Fruit fly (Drosophila melanogaster) whole organism, embryonic: ENCODE results near the gene CG8870.

Experiments used
- CG11085 ChIP-seq: fragments of 200-800 bp; sonication (Bioruptor generic); IDR thresholded peaks from 2 replicates; pipeline ENCODE4 v1.3.6; 2022; ENCODE audit warnings: missing biosample characterization, missing genetic modification characterization
- CG11504 ChIP-seq: fragments of 200-800 bp; sonication (Bioruptor generic); optimal IDR thresholded peaks from 3 replicates; lab custom pipeline; 2019; ENCODE audit warnings: missing biosample characterization, mild to moderate bottlenecking, missing genetic modification characterization, moderate library complexity
- CG12391 ChIP-seq: fragments of 200-800 bp; sonication (Bioruptor generic); optimal IDR thresholded peaks from 3 replicates; lab custom pipeline; 2018; ENCODE audit warnings: missing biosample characterization, mild to moderate bottlenecking, missing genetic modification characterization, moderate library complexity
- CG14667 ChIP-seq: fragments of 200-800 bp; sonication (Bioruptor generic); IDR thresholded peaks from 2 replicates; pipeline ENCODE4 v1.3.6; 2022; ENCODE audit warnings: missing biosample characterization, missing genetic modification characterization
- CG17612 ChIP-seq: fragments of 200-800 bp; sonication (Bioruptor generic); IDR thresholded peaks from 2 replicates; pipeline ENCODE4 v1.3.6; 2022; ENCODE audit warnings: missing biosample characterization, missing genetic modification characterization
- CG18262 ChIP-seq: fragments of 200-800 bp; optimal IDR thresholded peaks from 3 replicates; lab custom pipeline; 2019; ENCODE audit warnings: missing biosample characterization, mild to moderate bottlenecking, missing genetic modification characterization, moderate library complexity
- CG2875 ChIP-seq: fragments of 200-800 bp; sonication (Bioruptor generic); optimal IDR thresholded peaks from 2 replicates; lab custom pipeline; 2017; ENCODE audit warnings: missing biosample characterization, mild to moderate bottlenecking, missing genetic modification characterization, missing genetic modification reagents
- CG30431 ChIP-seq: fragments of 200-800 bp; sonication (Bioruptor generic); optimal IDR thresholded peaks from 2 replicates; lab custom pipeline; 2017; ENCODE audit warnings: missing biosample characterization, missing genetic modification characterization
- CG3281 ChIP-seq: fragments of 200-800 bp; sonication (Bioruptor generic); optimal IDR thresholded peaks from 3 replicates; lab custom pipeline; 2017; ENCODE audit warnings: missing biosample characterization, mild to moderate bottlenecking, missing genetic modification characterization
- CG34422 ChIP-seq: fragments of 200-800 bp; sonication (Bioruptor generic); IDR thresholded peaks from 3 replicates; pipeline ENCODE4 v1.3.6; 2022; ENCODE audit warnings: missing biosample characterization, missing genetic modification characterization
- CG4282 ChIP-seq: fragments of 200-800 bp; sonication (Bioruptor generic); optimal IDR thresholded peaks from 2 replicates; lab custom pipeline; 2016; ENCODE audit warnings: missing biosample characterization, missing genetic modification characterization
- CG4328 ChIP-seq: fragments of 200-800 bp; sonication (Bioruptor generic); optimal IDR thresholded peaks from 3 replicates; lab custom pipeline; 2017; ENCODE audit warnings: missing biosample characterization, missing genetic modification reagents, missing genetic modification characterization
- CG6272 ChIP-seq: fragments of 200-800 bp; sonication (Bioruptor generic); IDR thresholded peaks from 2 replicates; pipeline ENCODE4 v1.3.6; 2022; ENCODE audit warnings: missing biosample characterization, missing genetic modification characterization
- CG6765 ChIP-seq: fragments of 200-800 bp; sonication (Bioruptor generic); optimal IDR thresholded peaks from 3 replicates; lab custom pipeline; 2017; ENCODE audit warnings: missing biosample characterization, mild to moderate bottlenecking, missing genetic modification characterization
- CG7357 ChIP-seq: fragments of 200-800 bp; sonication (Bioruptor generic); IDR thresholded peaks from 3 replicates; pipeline ENCODE4 v1.3.6; 2022; ENCODE audit warnings: missing biosample characterization, missing genetic modification characterization
- CG7963 ChIP-seq: fragments of 200-800 bp; sonication (Bioruptor generic); IDR thresholded peaks from 3 replicates; pipeline ENCODE4 v1.3.6; 2022; ENCODE audit warnings: missing biosample characterization, missing genetic modification characterization; ENCODE audit not compliant: partially characterized antibody
- CG8359 ChIP-seq: fragments of 200-800 bp; sonication (Bioruptor generic); optimal IDR thresholded peaks from 2 replicates; lab custom pipeline; 2017; ENCODE audit warnings: missing biosample characterization, mild to moderate bottlenecking, missing genetic modification characterization, borderline replicate concordance
- Doc2 ChIP-seq: fragments of 200-800 bp; sonication (Bioruptor generic); IDR thresholded peaks from 2 replicates; pipeline ENCODE4 v1.3.6; 2022; ENCODE audit warnings: missing biosample characterization, missing genetic modification characterization
- ERR ChIP-seq: fragments of 200-800 bp; sonication (Bioruptor generic); optimal IDR thresholded peaks from 2 replicates; lab custom pipeline; 2016; ENCODE audit warnings: missing biosample characterization, missing genetic modification characterization
- Fer2 ChIP-seq: fragments of 200-800 bp; sonication (Bioruptor generic); optimal IDR thresholded peaks from 2 replicates; lab custom pipeline; 2018; ENCODE audit warnings: missing biosample characterization, mild to moderate bottlenecking, missing genetic modification characterization, moderate library complexity
- Lhr ChIP-seq: fragments of 200-800 bp; sonication (Bioruptor generic); optimal IDR thresholded peaks from 3 replicates; lab custom pipeline; 2017; ENCODE audit warnings: mild to moderate bottlenecking, missing biosample characterization, missing genetic modification reagents, missing genetic modification characterization
- MESR4 ChIP-seq: fragments of 200-800 bp; sonication (Bioruptor generic); optimal IDR thresholded peaks from 2 replicates; lab custom pipeline; 2018; ENCODE audit warnings: missing biosample characterization, mild to moderate bottlenecking, missing genetic modification characterization, moderate library complexity
- Mrtf ChIP-seq: fragments of 200-800 bp; sonication (Bioruptor generic); IDR thresholded peaks from 3 replicates; pipeline ENCODE4 v1.3.6; 2022; ENCODE audit warnings: missing biosample characterization, missing genetic modification characterization
- Oaz ChIP-seq: fragments of 200-800 bp; sonication (Bioruptor generic); IDR thresholded peaks from 2 replicates; pipeline ENCODE4 v1.3.6; 2022; ENCODE audit warnings: missing biosample characterization, missing genetic modification characterization
- Poxn ChIP-seq: fragments of 200-800 bp; sonication (Bioruptor generic); IDR thresholded peaks from 2 replicates; pipeline ENCODE4 v1.3.6; 2022; ENCODE audit warnings: missing biosample characterization, missing genetic modification characterization
- Rfx ChIP-seq: fragments of 200-800 bp; sonication (Bioruptor generic); IDR thresholded peaks from 2 replicates; pipeline ENCODE4 v1.3.6; 2022; ENCODE audit warnings: missing biosample characterization, missing genetic modification characterization
- Side ChIP-seq: fragments of 200-800 bp; sonication (Bioruptor generic); optimal IDR thresholded peaks from 2 replicates; lab custom pipeline; 2016; ENCODE audit warnings: missing biosample characterization, missing genetic modification characterization
- Usf ChIP-seq: fragments of 200-800 bp; sonication (Bioruptor generic); optimal IDR thresholded peaks from 2 replicates; lab custom pipeline; 2017; ENCODE audit warnings: missing genotype, missing biosample characterization, missing genetic modification characterization
- Xrp1 ChIP-seq: fragments of 200-800 bp; sonication (Bioruptor generic); IDR thresholded peaks from 2 replicates; pipeline ENCODE4 v1.3.6; 2022; ENCODE audit warnings: missing biosample characterization, missing genetic modification characterization
- ac ChIP-seq: fragments of 200-800 bp; sonication (Bioruptor generic); optimal IDR thresholded peaks from 3 replicates; lab custom pipeline; 2017; ENCODE audit warnings: missing biosample characterization, mild to moderate bottlenecking, missing genetic modification characterization
- amos ChIP-seq: fragments of 200-800 bp; sonication (Bioruptor generic); IDR thresholded peaks from 2 replicates; pipeline ENCODE4 v1.3.6; 2022; ENCODE audit warnings: missing biosample characterization, missing genetic modification characterization; ENCODE audit not compliant: partially characterized antibody
- bigmax ChIP-seq: fragments of 200-800 bp; sonication (Bioruptor generic); optimal IDR thresholded peaks from 2 replicates; lab custom pipeline; 2018; ENCODE audit warnings: missing biosample characterization, mild to moderate bottlenecking, missing genetic modification characterization
- cad ChIP-seq: fragments of >200 bp; optimal IDR thresholded peaks from 2 replicates; lab custom pipeline; 2017; ENCODE audit warnings: missing biosample characterization, missing genetic modification characterization
- ci ChIP-seq: fragments of 200-800 bp; sonication (Bioruptor generic); IDR thresholded peaks from 3 replicates; pipeline ENCODE4 v1.3.6; 2022; ENCODE audit warnings: missing biosample characterization, missing genetic modification characterization
- crp ChIP-seq, 2 experiments: fragments of 200-800 bp; sonication (Bioruptor generic); optimal IDR thresholded peaks; 2 replicates in 1 of 2; 3 replicates in 1 of 2; lab custom pipeline; 2017; ENCODE audit warnings: missing biosample characterization in 2 of 2, missing genetic modification characterization in 2 of 2, mild to moderate bottlenecking in 1 of 2, moderate library complexity in 1 of 2
- dan ChIP-seq: fragments of 200-800 bp; sonication (Bioruptor generic); IDR thresholded peaks from 2 replicates; pipeline ENCODE4 v1.3.6; 2022; ENCODE audit warnings: missing biosample characterization, missing genetic modification characterization
- dimm ChIP-seq: fragments of 200-800 bp; sonication (Bioruptor generic); IDR thresholded peaks from 2 replicates; pipeline ENCODE4 v1.3.6; 2022; ENCODE audit warnings: missing biosample characterization, missing genetic modification characterization
- gce ChIP-seq: fragments of 200-800 bp; sonication (Bioruptor generic); IDR thresholded peaks from 3 replicates; pipeline ENCODE4 v1.3.6; 2022; ENCODE audit warnings: missing biosample characterization, missing genetic modification characterization
- kay ChIP-seq: fragments of 200-800 bp; sonication (Bioruptor generic); optimal IDR thresholded peaks from 2 replicates; lab custom pipeline; 2016; ENCODE audit warnings: missing biosample characterization, missing genetic modification characterization
- ken ChIP-seq: fragments of 200-800 bp; sonication (Bioruptor generic); IDR thresholded peaks from 3 replicates; pipeline ENCODE4 v1.3.6; 2022; ENCODE audit warnings: missing biosample characterization, missing genetic modification characterization
- kni ChIP-seq: fragments of 200-800 bp; sonication (Bioruptor generic); optimal IDR thresholded peaks from 3 replicates; lab custom pipeline; 2017; ENCODE audit warnings: mild to moderate bottlenecking, missing biosample characterization, missing genetic modification reagents, missing genetic modification characterization
- nerfin-2 ChIP-seq: fragments of 200-800 bp; sonication (Bioruptor generic); IDR thresholded peaks from 2 replicates; pipeline ENCODE4 v1.3.6; 2022; ENCODE audit warnings: missing biosample characterization, missing genetic modification characterization; ENCODE audit not compliant: partially characterized antibody
- onecut ChIP-seq: fragments of 200-800 bp; sonication (Bioruptor generic); IDR thresholded peaks from 2 replicates; pipeline ENCODE4 v1.3.6; 2022; ENCODE audit warnings: missing biosample characterization, missing genetic modification characterization
- pho ChIP-seq: fragments of 200-800 bp; sonication (Bioruptor generic); optimal IDR thresholded peaks from 2 replicates; lab custom pipeline; 2016; ENCODE audit warnings: missing biosample characterization, missing genetic modification characterization
- pita ChIP-seq: fragments of 200-800 bp; sonication (Bioruptor generic); optimal IDR thresholded peaks from 2 replicates; lab custom pipeline; 2017; ENCODE audit warnings: missing biosample characterization, mild to moderate bottlenecking, missing genetic modification characterization
- ranshi ChIP-seq: fragments of 200-800 bp; sonication (Bioruptor generic); IDR thresholded peaks from 2 replicates; pipeline ENCODE4 v1.3.6; 2022; ENCODE audit warnings: missing biosample characterization, missing genetic modification characterization
- slbo ChIP-seq: fragments of 200-800 bp; sonication (Bioruptor generic); IDR thresholded peaks from 2 replicates; pipeline ENCODE4 v1.3.6; 2022; ENCODE audit warnings: missing biosample characterization, missing genetic modification characterization
- sr ChIP-seq: fragments of 200-800 bp; sonication (Bioruptor generic); IDR thresholded peaks from 3 replicates; pipeline ENCODE4 v1.3.6; 2022; ENCODE audit warnings: missing biosample characterization, missing genetic modification characterization
- twi ChIP-seq: fragments of 200-800 bp; optimal IDR thresholded peaks from 2 replicates; lab custom pipeline; 2019; ENCODE audit warnings: missing biosample characterization, mild to moderate bottlenecking, missing genetic modification characterization, moderate library complexity
- vvl ChIP-seq: fragments of 200-800 bp; sonication (Bioruptor generic); IDR thresholded peaks from 2 replicates; pipeline ENCODE4 v1.3.6; 2022; ENCODE audit warnings: missing biosample characterization, missing genetic modification characterization
- zen2 ChIP-seq: fragments of 200-800 bp; sonication (Bioruptor generic); IDR thresholded peaks from 3 replicates; pipeline ENCODE4 v1.3.6; 2022; ENCODE audit warnings: missing biosample characterization, missing genetic modification characterization; ENCODE audit not compliant: partially characterized antibody

Gene CG8870

dm6 chr3R:13365665-13366414 is 13.8 kb upstream of the CG8870 start (continued):
- TF ChIP-seq CG11085 = no peak
- TF ChIP-seq Poxn = no peak
- no peak for TF ChIP-seq dimm
- no peak for TF ChIP-seq Mrtf (GFP tag; lab: Robert Waterston, UW)
- TF ChIP-seq CG34422 (GFP tag; lab: Robert Waterston, UW) = no peak
- TF ChIP-seq CG6272 = no peak
- TF ChIP-seq zen2 = no peak
- TF ChIP-seq pho (GFP tag; lab: Kevin White, UChicago) = no peak
- TF ChIP-seq Usf (GFP tag; lab: Kevin White, UChicago) = no peak
- TF ChIP-seq slbo (GFP tag; lab: Robert Waterston, UW) = 0 out of 2 replicates have a peak, but pooled peaks have one; percentile 6
- TF ChIP-seq CG4328 (GFP tag; lab: Kevin White, UChicago) = no peak
- no peak for TF ChIP-seq Oaz
- TF ChIP-seq CG18262 (tag; lab: Kevin White, UChicago) = no peak
- TF ChIP-seq Side = no peak
- no peak for TF ChIP-seq CG2875 (GFP tag; lab: Kevin White, UChicago)
- peak; percentile 80 for TF ChIP-seq twi (tag; lab: Kevin White, UChicago)
- TF ChIP-seq bigmax (GFP tag; lab: Kevin White, UChicago) = no peak
- TF ChIP-seq CG8359 (GFP tag; lab: Kevin White, UChicago) = no peak
- no peak for TF ChIP-seq CG30431 (GFP tag; lab: Kevin White, UChicago)
- TF ChIP-seq CG14667 = no peak
- TF ChIP-seq Xrp1 (GFP tag; lab: Robert Waterston, UW) = no peak
- TF ChIP-seq cad (GFP tag; lab: Kevin White, UChicago) = no peak
- no peak; the same call in 1 of the 2 replicates for TF ChIP-seq Rfx
- peak; percentile 50 for TF ChIP-seq onecut (GFP tag; lab: Robert Waterston, UW)
- no peak for TF ChIP-seq ac (GFP tag; lab: Kevin White, UChicago)
- no peak for TF ChIP-seq CG6765 (GFP tag; lab: Kevin White, UChicago)
- TF ChIP-seq sr (GFP tag; lab: Robert Waterston, UW) = no peak
- no peak for TF ChIP-seq Lhr (GFP tag; lab: Kevin White, UChicago)
- TF ChIP-seq CG3281 = no peak
- no peak for TF ChIP-seq Fer2 (tag; lab: Kevin White, UChicago)
- no peak for TF ChIP-seq crp (GFP tag; optimal IDR thresholded peaks at IDR 0.05; lab: Kevin White, UChicago)
- TF ChIP-seq pita = no peak
- TF ChIP-seq amos (GFP tag; lab: Robert Waterston, UW) = no peak
- TF ChIP-seq Doc2 = no peak
- no peak for TF ChIP-seq ken (GFP tag; lab: Robert Waterston, UW)
- TF ChIP-seq CG11504 (tag; lab: Kevin White, UChicago) = peak; percentile 12
- TF ChIP-seq ERR (GFP tag; lab: Kevin White, UChicago) = no peak
- TF ChIP-seq dan (GFP tag; lab: Robert Waterston, UW) = no peak
- TF ChIP-seq CG7357 (GFP tag; lab: Robert Waterston, UW) = no peak
- TF ChIP-seq MESR4 (GFP tag; lab: Kevin White, UChicago) = no peak
- no peak for TF ChIP-seq kni (GFP tag; lab: Kevin White, UChicago)
- TF ChIP-seq kay (GFP tag; lab: Kevin White, UChicago) = no peak
- no peak for TF ChIP-seq ranshi (GFP tag; lab: Robert Waterston, UW)
- TF ChIP-seq CG7963 (GFP tag; lab: Robert Waterston, UW) = no peak
- no peak for TF ChIP-seq gce (GFP tag; lab: Robert Waterston, UW)
- TF ChIP-seq CG12391 (tag; lab: Kevin White, UChicago) = no peak
- no peak for TF ChIP-seq nerfin-2 (GFP tag; lab: Robert Waterston, UW)
- no peak for TF ChIP-seq CG4282 (GFP tag; lab: Kevin White, UChicago)
- TF ChIP-seq ci = no peak
- no peak for TF ChIP-seq CG17612
- no peak for TF ChIP-seq vvl
